Fruit fly (Drosophila melanogaster) whole organism, embryonic: ENCODE data around the gene Sry-alpha.

Source experiments
- Atf6 ChIP-seq: fragments of 200-800 bp; sonication (Bioruptor generic); IDR thresholded peaks from 2 replicates; pipeline ENCODE4 v1.3.6; 2022; ENCODE audit warnings: missing biosample characterization, missing genetic modification characterization
- Awh ChIP-seq: fragments of 200-800 bp; sonication (Bioruptor generic); IDR thresholded peaks from 2 replicates; pipeline ENCODE4, ENCODE4 v1.3.6; 2022; ENCODE audit warnings: missing biosample characterization, missing genetic modification characterization
- BEAF-32 ChIP-seq: fragments of 200-800 bp; sonication (Bioruptor generic); optimal IDR thresholded peaks from 3 replicates; lab custom pipeline; 2017; ENCODE audit warnings: missing biosample characterization, missing genetic modification characterization, mild to moderate bottlenecking, moderate library complexity, missing genetic modification reagents
- C15 ChIP-seq: fragments of 200-800 bp; sonication (Bioruptor generic); IDR thresholded peaks from 3 replicates; pipeline ENCODE4 v1.3.6; 2022; ENCODE audit warnings: missing biosample characterization, missing genetic modification characterization
- CG1024 ChIP-seq: fragments of 200-800 bp; sonication (Bioruptor generic); IDR thresholded peaks from 2 replicates; pipeline ENCODE4 v1.3.6; 2022; ENCODE audit warnings: missing biosample characterization, missing genetic modification characterization
- CG11247 ChIP-seq: fragments of 200-800 bp; sonication (Bioruptor generic); IDR thresholded peaks from 2 replicates; pipeline ENCODE4 v1.3.6; 2022; ENCODE audit warnings: missing biosample characterization, missing genetic modification characterization
- CG12391 ChIP-seq: fragments of 200-800 bp; sonication (Bioruptor generic); optimal IDR thresholded peaks from 3 replicates; lab custom pipeline; 2018; ENCODE audit warnings: missing biosample characterization, mild to moderate bottlenecking, missing genetic modification characterization, moderate library complexity
- CG13287 ChIP-seq: fragments of 200-800 bp; sonication (Bioruptor generic); IDR thresholded peaks from 2 replicates; pipeline ENCODE4 v1.3.6; 2022; ENCODE audit warnings: missing biosample characterization, missing genetic modification characterization; ENCODE audit not compliant: partially characterized antibody
- CG15269 ChIP-seq: fragments of 200-800 bp; sonication (Bioruptor generic); optimal IDR thresholded peaks from 2 replicates; lab custom pipeline; 2018; ENCODE audit warnings: missing biosample characterization, mild to moderate bottlenecking, missing genetic modification characterization, moderate library complexity
- CG15514 ChIP-seq: fragments of 200-800 bp; sonication (Bioruptor generic); optimal IDR thresholded peaks from 3 replicates; lab custom pipeline; 2017; ENCODE audit warnings: missing biosample characterization, missing genetic modification characterization, mild to moderate bottlenecking, moderate library complexity, missing genetic modification reagents
- CG2116 ChIP-seq: fragments of 200-800 bp; sonication (Bioruptor generic); optimal IDR thresholded peaks from 3 replicates; lab custom pipeline; 2018; ENCODE audit warnings: missing biosample characterization, mild to moderate bottlenecking, missing genetic modification characterization
- CG30431 ChIP-seq: fragments of 200-800 bp; sonication (Bioruptor generic); optimal IDR thresholded peaks from 2 replicates; lab custom pipeline; 2017; ENCODE audit warnings: missing biosample characterization, missing genetic modification characterization
- CG34224 ChIP-seq: fragments of 200-800 bp; sonication (Bioruptor generic); IDR thresholded peaks from 3 replicates; pipeline ENCODE4 v1.3.6; 2022; ENCODE audit warnings: missing biosample characterization, missing genetic modification characterization; ENCODE audit not compliant: partially characterized antibody
- CG42726 ChIP-seq: fragments of 200-800 bp; sonication (Bioruptor generic); IDR thresholded peaks from 2 replicates; pipeline ENCODE4 v1.3.6; 2022; ENCODE audit warnings: missing biosample characterization, missing genetic modification characterization; ENCODE audit not compliant: partially characterized antibody
- CG4617 ChIP-seq: fragments of 200-800 bp; sonication (Bioruptor generic); optimal IDR thresholded peaks from 3 replicates; lab custom pipeline; 2016; ENCODE audit warnings: missing biosample characterization, missing genetic modification characterization, borderline replicate concordance
- CG6689 ChIP-seq: fragments of 200-800 bp; sonication (Bioruptor generic); IDR thresholded peaks from 2 replicates; pipeline ENCODE4 v1.3.6; 2022; ENCODE audit warnings: missing biosample characterization, missing genetic modification characterization
- CG6765 ChIP-seq: fragments of 200-800 bp; sonication (Bioruptor generic); optimal IDR thresholded peaks from 3 replicates; lab custom pipeline; 2017; ENCODE audit warnings: missing biosample characterization, mild to moderate bottlenecking, missing genetic modification characterization
- CG8924 ChIP-seq: fragments of 200-800 bp; optimal IDR thresholded peaks from 3 replicates; lab custom pipeline; 2019; ENCODE audit warnings: missing biosample characterization, mild to moderate bottlenecking, missing genetic modification characterization, moderate library complexity
- Camta ChIP-seq: fragments of 200-800 bp; sonication (Bioruptor generic); optimal IDR thresholded peaks from 2 replicates; lab custom pipeline; 2016; ENCODE audit warnings: missing biosample characterization, missing genetic modification characterization
- D ChIP-seq, 2 experiments: fragments of 200-800 bp in 1 of 2; fragments of >200 bp in 1 of 2; sonication (Bioruptor generic) in 1 of 2; optimal IDR thresholded peaks; 2 replicates in 1 of 2; 3 replicates in 1 of 2; lab custom pipeline; 2017; ENCODE audit warnings: mild to moderate bottlenecking in 1 of 2, missing biosample characterization in 1 of 2, missing genetic modification characterization in 1 of 2, missing genetic modification reagents in 1 of 2
- Dfd ChIP-seq, 2 experiments: fragments of >200 bp; optimal IDR thresholded peaks; 2 replicates each; lab custom pipeline; 2017; ENCODE audit warnings: missing biosample characterization in 2 of 2, missing genetic modification characterization in 2 of 2
- Dref ChIP-seq: fragments of 200-800 bp; sonication (Bioruptor generic); IDR thresholded peaks from 2 replicates; pipeline ENCODE4 v1.3.6; 2022; ENCODE audit warnings: missing biosample characterization, missing genetic modification characterization
- E2f2 ChIP-seq: fragments of 200-800 bp; sonication (Bioruptor generic); IDR thresholded peaks from 2 replicates; pipeline ENCODE4 v1.3.6; 2022; ENCODE audit warnings: missing biosample characterization, missing genetic modification characterization
- Eip74EF ChIP-seq, 2 experiments: fragments of 200-800 bp in 1 of 2; fragments of >200 bp in 1 of 2; sonication (Bioruptor generic) in 1 of 2; optimal IDR thresholded peaks; 2 replicates each; lab custom pipeline; 2017 to 2019; ENCODE audit warnings: missing biosample characterization in 2 of 2, missing genetic modification characterization in 2 of 2, mild to moderate bottlenecking in 1 of 2, moderate library complexity in 1 of 2
- GATAe ChIP-seq: fragments of 200-800 bp; sonication (Bioruptor generic); conservative IDR thresholded peaks from 2 replicates; pipeline ENCODE4 v1.3.6; 2022; ENCODE audit warnings: missing biosample characterization, missing genetic modification characterization
- Jarid2 ChIP-seq: fragments of 200-800 bp; sonication (Bioruptor generic); optimal IDR thresholded peaks from 3 replicates; lab custom pipeline; 2017; ENCODE audit warnings: mild to moderate bottlenecking, missing biosample characterization, missing genetic modification reagents, missing genetic modification characterization
- MBD-R2 ChIP-seq: fragments of 200-800 bp; sonication (Bioruptor generic); IDR thresholded peaks from 2 replicates; pipeline ENCODE4 v1.3.6; 2022; ENCODE audit warnings: missing biosample characterization, missing genetic modification characterization
- Nf-YB ChIP-seq: fragments of 200-800 bp; sonication (Bioruptor generic); optimal IDR thresholded peaks from 3 replicates; lab custom pipeline; 2019; ENCODE audit warnings: missing biosample characterization, mild to moderate bottlenecking, missing genetic modification characterization, moderate library complexity
- Oli ChIP-seq: fragments of 200-800 bp; sonication (Bioruptor generic); optimal IDR thresholded peaks from 2 replicates; lab custom pipeline; 2018; ENCODE audit warnings: missing biosample characterization, mild to moderate bottlenecking, missing genetic modification characterization, moderate library complexity
- Pdp1 ChIP-seq, 2 experiments: fragments of 200-800 bp; sonication (Bioruptor generic); optimal IDR thresholded peaks; 3 replicates each; lab custom pipeline; 2016; ENCODE audit warnings: missing biosample characterization in 2 of 2, missing genetic modification characterization in 2 of 2, mild to moderate bottlenecking in 1 of 2, moderate library complexity in 1 of 2
- Ptx1 ChIP-seq: fragments of 200-800 bp; sonication (Bioruptor generic); IDR thresholded peaks from 2 replicates; pipeline ENCODE4 v1.3.6; 2022; ENCODE audit warnings: missing biosample characterization, missing genetic modification characterization
- Spps ChIP-seq: fragments of 200-800 bp; sonication (Bioruptor generic); optimal IDR thresholded peaks from 2 replicates; lab custom pipeline; 2018; ENCODE audit warnings: missing biosample characterization, mild to moderate bottlenecking, missing genetic modification characterization
- Sry-δ ChIP-seq: fragments of 200-800 bp; sonication (Bioruptor generic); optimal IDR thresholded peaks from 2 replicates; lab custom pipeline; 2016; ENCODE audit warnings: missing biosample characterization, missing genetic modification characterization
- Ssrp ChIP-seq: fragments of 200-800 bp; sonication (Bioruptor generic); optimal IDR thresholded peaks from 2 replicates; lab custom pipeline; 2018; ENCODE audit warnings: missing biosample characterization, mild to moderate bottlenecking, missing genetic modification characterization, moderate library complexity
- YL-1 ChIP-seq: fragments of 200-800 bp; sonication (Bioruptor generic); optimal IDR thresholded peaks from 3 replicates; lab custom pipeline; 2017; ENCODE audit warnings: missing biosample characterization, mild to moderate bottlenecking, missing genetic modification characterization
- ab ChIP-seq: fragments of 200-800 bp; sonication (Bioruptor generic); optimal IDR thresholded peaks from 2 replicates; lab custom pipeline; 2016; ENCODE audit warnings: missing biosample characterization, missing genetic modification characterization
- bigmax ChIP-seq: fragments of 200-800 bp; sonication (Bioruptor generic); optimal IDR thresholded peaks from 2 replicates; lab custom pipeline; 2018; ENCODE audit warnings: missing biosample characterization, mild to moderate bottlenecking, missing genetic modification characterization
- croc ChIP-seq: fragments of 200-800 bp; sonication (Bioruptor generic); conservative IDR thresholded peaks from 3 replicates; pipeline ENCODE4 v1.3.6; 2022; ENCODE audit warnings: missing biosample characterization, missing genetic modification characterization
- fru ChIP-seq: fragments of >200 bp; optimal IDR thresholded peaks from 2 replicates; lab custom pipeline; 2017
- jing ChIP-seq: fragments of 200-800 bp; sonication (Bioruptor generic); optimal IDR thresholded peaks from 2 replicates; lab custom pipeline; 2018; ENCODE audit warnings: missing biosample characterization, mild to moderate bottlenecking, missing genetic modification characterization
- lilli ChIP-seq: fragments of 200-800 bp; sonication (Bioruptor generic); optimal IDR thresholded peaks from 3 replicates; lab custom pipeline; 2016; ENCODE audit warnings: missing biosample characterization, missing genetic modification characterization
- lmd ChIP-seq: fragments of 200-800 bp; sonication (Bioruptor generic); IDR thresholded peaks from 2 replicates; pipeline ENCODE4 v1.3.6; 2022; ENCODE audit warnings: missing biosample characterization, missing genetic modification characterization
- nerfin-2 ChIP-seq: fragments of 200-800 bp; sonication (Bioruptor generic); IDR thresholded peaks from 2 replicates; pipeline ENCODE4 v1.3.6; 2022; ENCODE audit warnings: missing biosample characterization, missing genetic modification characterization; ENCODE audit not compliant: partially characterized antibody
- sr ChIP-seq: fragments of 200-800 bp; sonication (Bioruptor generic); IDR thresholded peaks from 3 replicates; pipeline ENCODE4 v1.3.6; 2022; ENCODE audit warnings: missing biosample characterization, missing genetic modification characterization
- stwl ChIP-seq: fragments of 200-800 bp; sonication (Bioruptor generic); optimal IDR thresholded peaks from 3 replicates; lab custom pipeline; 2018; ENCODE audit warnings: missing biosample characterization, mild to moderate bottlenecking, missing genetic modification characterization, moderate library complexity
- unc-4 ChIP-seq: fragments of 200-800 bp; sonication (Bioruptor generic); IDR thresholded peaks from 2 replicates; pipeline ENCODE4 v1.3.6; 2022; ENCODE audit warnings: missing biosample characterization, missing genetic modification characterization; ENCODE audit not compliant: partially characterized antibody
- vnd ChIP-seq: fragments of 200-800 bp; sonication (Bioruptor generic); IDR thresholded peaks from 3 replicates; pipeline ENCODE4 v1.3.6; 2022; ENCODE audit warnings: missing biosample characterization, missing genetic modification characterization; ENCODE audit not compliant: partially characterized antibody
- wek ChIP-seq: fragments of 200-800 bp; sonication (Bioruptor generic); optimal IDR thresholded peaks from 3 replicates; lab custom pipeline; 2018; ENCODE audit warnings: missing biosample characterization, mild to moderate bottlenecking, missing genetic modification characterization, moderate library complexity

Sry-alpha gene

DNA sequence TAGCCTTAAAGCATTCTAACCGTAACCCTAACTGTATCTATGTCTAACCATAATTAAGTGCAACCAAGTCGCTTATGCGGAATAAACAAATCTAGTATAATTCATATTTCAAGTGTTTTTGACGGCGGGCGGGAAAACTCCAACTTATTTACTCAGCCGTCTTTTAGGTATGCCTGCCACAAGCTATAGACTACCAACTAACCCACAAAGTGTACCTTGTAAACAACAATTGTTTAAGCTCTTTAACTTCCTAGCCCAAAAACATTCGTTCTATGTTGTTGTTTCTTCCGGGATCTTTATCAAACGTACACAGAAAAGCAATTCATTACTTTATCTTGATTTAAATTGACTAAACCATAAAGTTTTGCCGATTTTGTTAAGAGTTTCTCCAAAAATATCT is 48.8 kb upstream of the Sry-alpha start (continued):
- TF ChIP-seq CG6765 (peak; percentile 50), D (optimal IDR thresholded peaks at IDR 0.05; lab: Kevin White, UChicago) (no peak), D (GFP tag; optimal IDR thresholded peaks at IDR 0.05; lab: Kevin White, UChicago) (no peak)

DNA sequence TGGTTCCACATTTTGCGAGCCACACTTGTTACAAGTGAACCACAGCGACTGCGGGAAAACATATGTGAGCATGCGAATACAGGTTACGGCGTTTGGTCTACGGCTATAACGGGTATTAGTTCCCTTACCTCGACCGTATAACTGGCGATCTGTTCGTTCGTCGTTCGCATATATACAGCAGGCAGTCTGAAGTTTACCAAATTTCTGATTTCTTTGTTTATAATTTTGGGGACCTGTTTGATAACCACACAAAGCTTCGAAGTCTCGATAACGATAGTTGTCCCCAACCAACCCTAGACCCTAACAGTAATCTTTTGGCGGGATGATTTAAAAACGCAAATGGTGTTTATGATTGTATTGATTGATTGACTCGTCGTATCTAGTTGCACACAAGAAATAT is 46.4 kb upstream of the Sry-alpha start, which contains the start of gene Acph-1:
Gene Acph-1 (minus strand): TSS at position 278 of the 400 bp plus-strand sequence.
- TF ChIP-seq lilli (GFP tag; lab: Kevin White, UChicago) = no peak
- TF ChIP-seq Pdp1 (GFP tag; optimal IDR thresholded peaks at IDR 0.05; lab: Kevin White, UChicago) = peak in 1 of 2 experiments; percentile 52
- TF ChIP-seq Eip74EF (GFP tag; optimal IDR thresholded peaks at IDR 0.05; lab: Kevin White, UChicago) = no peak
- TF ChIP-seq CG8924 (tag; lab: Kevin White, UChicago) = no peak
- 0 out of 3 replicates have a peak, but pooled peaks have one; percentile 40 for TF ChIP-seq CG34224 (GFP tag; lab: Robert Waterston, UW)
- no peak for TF ChIP-seq sr (GFP tag; lab: Robert Waterston, UW)
- no peak for TF ChIP-seq Jarid2
- peak; percentile 22; the same call in 1 of the 2 replicates for TF ChIP-seq unc-4
- peak; percentile 86 for TF ChIP-seq CG15514
- no peak for TF ChIP-seq Ptx1
- TF ChIP-seq C15 (GFP tag; lab: Robert Waterston, UW) = no peak
- TF ChIP-seq Oli (tag; lab: Kevin White, UChicago) = no peak
- TF ChIP-seq CG2116 (GFP tag; lab: Kevin White, UChicago) = peak; percentile 98
- no peak for TF ChIP-seq CG11247 (GFP tag; lab: Robert Waterston, UW)
- TF ChIP-seq Spps (tag; lab: Kevin White, UChicago) = no peak
- no peak for TF ChIP-seq croc (GFP tag; lab: Robert Waterston, UW)
- TF ChIP-seq Nf-YB (GFP tag; lab: Kevin White, UChicago) = no peak
- TF ChIP-seq E2f2 (GFP tag; lab: Robert Waterston, UW) = peak; percentile 86
- peak; percentile 69 for TF ChIP-seq Dref (GFP tag; lab: Robert Waterston, UW)
- TF ChIP-seq CG12391 (tag; lab: Kevin White, UChicago) = no peak
- TF ChIP-seq GATAe (GFP tag; lab: Robert Waterston, UW) = no peak
- TF ChIP-seq BEAF-32 (GFP tag; lab: Kevin White, UChicago) = peak; percentile 17
- no peak for TF ChIP-seq fru
- peak; percentile 32 for TF ChIP-seq bigmax (GFP tag; lab: Kevin White, UChicago)
- TF ChIP-seq CG42726 = no peak
- TF ChIP-seq CG30431 (GFP tag; lab: Kevin White, UChicago) = no peak
- no peak for TF ChIP-seq Atf6
- TF ChIP-seq Camta (GFP tag; lab: Kevin White, UChicago) = no peak
- no peak for TF ChIP-seq CG15269 (tag; lab: Kevin White, UChicago)
- no peak for TF ChIP-seq lmd (GFP tag; lab: Robert Waterston, UW)
- no peak for TF ChIP-seq stwl (tag; lab: Kevin White, UChicago)
- no peak for TF ChIP-seq ab (GFP tag; lab: Kevin White, UChicago)
- no peak; the same call in 1 of the 2 replicates for TF ChIP-seq nerfin-2
- TF ChIP-seq Ssrp (tag; lab: Kevin White, UChicago) = no peak
- TF ChIP-seq CG1024 (GFP tag; lab: Robert Waterston, UW) = no peak
- TF ChIP-seq Sry-δ = peak; percentile 46
- TF ChIP-seq YL-1 (GFP tag; lab: Kevin White, UChicago) = peak; percentile 18
- TF ChIP-seq CG4617 = no peak
- no peak for TF ChIP-seq jing
- peak; percentile 41 for TF ChIP-seq MBD-R2 (GFP tag; lab: Robert Waterston, UW)
- no peak for TF ChIP-seq vnd (GFP tag; lab: Robert Waterston, UW)
- TF ChIP-seq Dfd (GFP tag; optimal IDR thresholded peaks at IDR 0.05; lab: Kevin White, UChicago) = no peak
- TF ChIP-seq CG6689 (GFP tag; lab: Robert Waterston, UW) = no peak
- TF ChIP-seq wek (GFP tag; lab: Kevin White, UChicago) = no peak
- TF ChIP-seq CG13287 (GFP tag; lab: Robert Waterston, UW) = peak; percentile 36; the same call in 1 of the 2 replicates
- no peak for TF ChIP-seq Awh (GFP tag; lab: Robert Waterston, UW)
